Fruit fly (Drosophila melanogaster) whole organism, embryonic: ENCODE results near the gene CG31675.

Source experiments
- Atf3 ChIP-seq: fragments of 200-800 bp; sonication (Bioruptor generic); optimal IDR thresholded peaks from 3 replicates; lab custom pipeline; 2016; ENCODE audit warnings: missing biosample characterization, missing genetic modification characterization
- Atf6 ChIP-seq: fragments of 200-800 bp; sonication (Bioruptor generic); IDR thresholded peaks from 2 replicates; pipeline ENCODE4 v1.3.6; 2022; ENCODE audit warnings: missing biosample characterization, missing genetic modification characterization
- B-H2 ChIP-seq: fragments of 200-800 bp; sonication (Bioruptor generic); optimal IDR thresholded peaks from 2 replicates; lab custom pipeline; 2018; ENCODE audit warnings: missing biosample characterization, mild to moderate bottlenecking, missing genetic modification characterization
- CG10462 ChIP-seq: fragments of 200-800 bp; sonication (Bioruptor generic); optimal IDR thresholded peaks from 2 replicates; lab custom pipeline; 2016; ENCODE audit warnings: missing biosample characterization, missing genetic modification characterization
- CG10959 ChIP-seq: fragments of 200-800 bp; sonication (Bioruptor generic); IDR thresholded peaks from 2 replicates; pipeline ENCODE4 v1.3.6; 2022; ENCODE audit warnings: missing biosample characterization, missing genetic modification characterization
- CG11504 ChIP-seq: fragments of 200-800 bp; sonication (Bioruptor generic); optimal IDR thresholded peaks from 3 replicates; lab custom pipeline; 2019; ENCODE audit warnings: missing biosample characterization, mild to moderate bottlenecking, missing genetic modification characterization, moderate library complexity
- CG12659 ChIP-seq: fragments of 200-800 bp; sonication (Bioruptor generic); optimal IDR thresholded peaks from 3 replicates; lab custom pipeline; 2017; ENCODE audit warnings: mild to moderate bottlenecking, missing biosample characterization, missing genetic modification reagents, missing genetic modification characterization
- CG1603 ChIP-seq: fragments of 200-800 bp; sonication (Bioruptor generic); optimal IDR thresholded peaks from 2 replicates; lab custom pipeline; 2019; ENCODE audit warnings: missing biosample characterization, mild to moderate bottlenecking, missing genetic modification characterization, moderate library complexity
- CG17359 ChIP-seq: fragments of 200-800 bp; sonication (Bioruptor generic); optimal IDR thresholded peaks from 3 replicates; lab custom pipeline; 2018; ENCODE audit warnings: missing biosample characterization, mild to moderate bottlenecking, missing genetic modification characterization, moderate library complexity
- CG17385 ChIP-seq: fragments of 200-800 bp; sonication (Bioruptor generic); optimal IDR thresholded peaks from 3 replicates; lab custom pipeline; 2018; ENCODE audit warnings: missing biosample characterization, mild to moderate bottlenecking, missing genetic modification characterization
- CG17568 ChIP-seq: fragments of 200-800 bp; sonication (Bioruptor generic); optimal IDR thresholded peaks from 2 replicates; lab custom pipeline; 2018; ENCODE audit warnings: missing biosample characterization, mild to moderate bottlenecking, missing genetic modification characterization, moderate library complexity
- CG17802 ChIP-seq: fragments of 200-800 bp; sonication (Bioruptor generic); optimal IDR thresholded peaks from 2 replicates; lab custom pipeline; 2018; ENCODE audit warnings: missing biosample characterization, mild to moderate bottlenecking, missing genetic modification characterization, moderate library complexity
- CG18262 ChIP-seq: fragments of 200-800 bp; optimal IDR thresholded peaks from 3 replicates; lab custom pipeline; 2019; ENCODE audit warnings: missing biosample characterization, mild to moderate bottlenecking, missing genetic modification characterization, moderate library complexity
- CG2678 ChIP-seq: fragments of 200-800 bp; sonication (Bioruptor generic); optimal IDR thresholded peaks from 3 replicates; lab custom pipeline; 2019; ENCODE audit warnings: missing biosample characterization, mild to moderate bottlenecking, missing genetic modification characterization, moderate library complexity
- CG2712 ChIP-seq: fragments of 200-800 bp; optimal IDR thresholded peaks from 3 replicates; lab custom pipeline; 2019; ENCODE audit warnings: missing biosample characterization, mild to moderate bottlenecking, missing genetic modification characterization, moderate library complexity
- CG2875 ChIP-seq: fragments of 200-800 bp; sonication (Bioruptor generic); optimal IDR thresholded peaks from 2 replicates; lab custom pipeline; 2017; ENCODE audit warnings: missing biosample characterization, mild to moderate bottlenecking, missing genetic modification characterization, missing genetic modification reagents
- CG32532 ChIP-seq: fragments of 200-800 bp; sonication (Bioruptor generic); IDR thresholded peaks from 2 replicates; pipeline ENCODE4 v1.3.6; 2022; ENCODE audit warnings: missing biosample characterization, missing genetic modification characterization
- CG34224 ChIP-seq: fragments of 200-800 bp; sonication (Bioruptor generic); IDR thresholded peaks from 3 replicates; pipeline ENCODE4 v1.3.6; 2022; ENCODE audit warnings: missing biosample characterization, missing genetic modification characterization; ENCODE audit not compliant: partially characterized antibody
- CG6689 ChIP-seq: fragments of 200-800 bp; sonication (Bioruptor generic); IDR thresholded peaks from 2 replicates; pipeline ENCODE4 v1.3.6; 2022; ENCODE audit warnings: missing biosample characterization, missing genetic modification characterization
- CrebB ChIP-seq: fragments of 200-800 bp; sonication (Bioruptor generic); optimal IDR thresholded peaks from 3 replicates; lab custom pipeline; 2018; ENCODE audit warnings: missing biosample characterization, mild to moderate bottlenecking, missing genetic modification characterization
- Dad ChIP-seq: fragments of 200-800 bp; sonication (Bioruptor generic); optimal IDR thresholded peaks from 3 replicates; lab custom pipeline; 2016; ENCODE audit warnings: missing biosample characterization, missing genetic modification characterization
- Dip3 ChIP-seq: fragments of 200-800 bp; sonication (Bioruptor generic); optimal IDR thresholded peaks from 3 replicates; lab custom pipeline; 2016; ENCODE audit warnings: missing biosample characterization, missing genetic modification characterization
- Hey ChIP-seq: fragments of 200-800 bp; sonication (Bioruptor generic); optimal IDR thresholded peaks from 3 replicates; lab custom pipeline; 2018; ENCODE audit warnings: missing biosample characterization, mild to moderate bottlenecking, missing genetic modification characterization
- Jarid2 ChIP-seq: fragments of 200-800 bp; sonication (Bioruptor generic); optimal IDR thresholded peaks from 3 replicates; lab custom pipeline; 2017; ENCODE audit warnings: mild to moderate bottlenecking, missing biosample characterization, missing genetic modification reagents, missing genetic modification characterization
- Lpt ChIP-seq: fragments of >200 bp; optimal IDR thresholded peaks from 2 replicates; lab custom pipeline; 2018; ENCODE audit warnings: missing biosample characterization, missing genetic modification characterization
- Mad ChIP-seq: fragments of 200-800 bp; sonication (Bioruptor generic); optimal IDR thresholded peaks from 2 replicates; lab custom pipeline; 2016; ENCODE audit warnings: missing biosample characterization, missing genetic modification characterization
- Med ChIP-seq: fragments of 200-800 bp; sonication (Bioruptor generic); peaks from one replicate; lab custom pipeline; 2016; ENCODE audit warnings: missing biosample characterization, missing genetic modification characterization, mild to moderate bottlenecking, inconsistent platforms, moderate library complexity
- NC2β ChIP-seq: fragments of 200-800 bp; sonication (Bioruptor generic); optimal IDR thresholded peaks from 2 replicates; lab custom pipeline; 2016; ENCODE audit warnings: missing biosample characterization, missing genetic modification characterization
- TFAM ChIP-seq: fragments of 200-800 bp; sonication (Bioruptor generic); optimal IDR thresholded peaks from 2 replicates; lab custom pipeline; 2017; ENCODE audit warnings: missing biosample characterization, missing genetic modification characterization, inconsistent platforms
- abd-A ChIP-seq: fragments of 200-800 bp; sonication (Bioruptor generic); optimal IDR thresholded peaks from 3 replicates; lab custom pipeline; 2019; ENCODE audit warnings: missing biosample characterization, mild to moderate bottlenecking, missing genetic modification characterization, moderate library complexity
- ac ChIP-seq: fragments of 200-800 bp; sonication (Bioruptor generic); optimal IDR thresholded peaks from 3 replicates; lab custom pipeline; 2017; ENCODE audit warnings: missing biosample characterization, mild to moderate bottlenecking, missing genetic modification characterization
- amos ChIP-seq: fragments of 200-800 bp; sonication (Bioruptor generic); IDR thresholded peaks from 2 replicates; pipeline ENCODE4 v1.3.6; 2022; ENCODE audit warnings: missing biosample characterization, missing genetic modification characterization; ENCODE audit not compliant: partially characterized antibody
- bab2 ChIP-seq: fragments of 200-800 bp; sonication (Bioruptor generic); optimal IDR thresholded peaks from 2 replicates; lab custom pipeline; 2016; ENCODE audit warnings: missing biosample characterization, missing genetic modification characterization
- bbx ChIP-seq: fragments of 200-800 bp; sonication (Bioruptor generic); IDR thresholded peaks from 2 replicates; pipeline ENCODE4 v1.3.6; 2022; ENCODE audit warnings: missing biosample characterization, missing genetic modification characterization; ENCODE audit not compliant: partially characterized antibody
- bcd ChIP-seq: fragments of 200-800 bp; sonication (Bioruptor generic); optimal IDR thresholded peaks from 2 replicates; lab custom pipeline; 2017; ENCODE audit warnings: missing biosample characterization, mild to moderate bottlenecking, missing genetic modification characterization
- chif ChIP-seq, 2 experiments: fragments of 200-800 bp; sonication (Bioruptor generic); optimal IDR thresholded peaks; 3 replicates each; lab custom pipeline; 2016; ENCODE audit warnings: missing biosample characterization in 2 of 2, missing genetic modification characterization in 2 of 2
- eve ChIP-seq, 2 experiments: fragments of >200 bp; optimal IDR thresholded peaks; 2 replicates each; lab custom pipeline; 2017; ENCODE audit warnings: missing biosample characterization in 2 of 2, missing genetic modification characterization in 2 of 2
- exex ChIP-seq: fragments of 200-800 bp; sonication (Bioruptor generic); optimal IDR thresholded peaks from 4 replicates; lab custom pipeline; 2018; ENCODE audit warnings: missing biosample characterization, mild to moderate bottlenecking, missing genetic modification characterization, moderate library complexity
- gcm ChIP-seq: fragments of 200-800 bp; sonication (Bioruptor generic); optimal IDR thresholded peaks from 2 replicates; lab custom pipeline; 2019; ENCODE audit warnings: missing biosample characterization, mild to moderate bottlenecking, missing genetic modification characterization, moderate library complexity
- gro ChIP-seq: fragments of 200-800 bp; sonication (Bioruptor generic); optimal IDR thresholded peaks from 2 replicates; lab custom pipeline; 2016; ENCODE audit warnings: missing biosample characterization, missing genetic modification characterization
- ind ChIP-seq: fragments of 200-800 bp; sonication (Bioruptor generic); optimal IDR thresholded peaks from 3 replicates; lab custom pipeline; 2016; ENCODE audit warnings: missing biosample characterization, missing genetic modification characterization
- klu ChIP-seq: fragments of 200-800 bp; sonication (Bioruptor generic); IDR thresholded peaks from 2 replicates; pipeline ENCODE4 v1.3.6; 2022; ENCODE audit warnings: missing biosample characterization, missing genetic modification characterization
- nerfin-1 ChIP-seq: fragments of 200-800 bp; sonication (Bioruptor generic); optimal IDR thresholded peaks from 3 replicates; lab custom pipeline; 2019; ENCODE audit warnings: missing biosample characterization, mild to moderate bottlenecking, missing genetic modification characterization, moderate library complexity
- odd ChIP-seq: fragments of 200-800 bp; sonication (Bioruptor generic); optimal IDR thresholded peaks from 2 replicates; lab custom pipeline; 2017; ENCODE audit warnings: missing biosample characterization, mild to moderate bottlenecking, missing genetic modification characterization
- pnt ChIP-seq: fragments of 200-800 bp; sonication (Bioruptor generic); optimal IDR thresholded peaks from 3 replicates; lab custom pipeline; 2016; ENCODE audit warnings: missing biosample characterization, missing genetic modification characterization
- psq ChIP-seq: fragments of 200-800 bp; sonication (Bioruptor generic); optimal IDR thresholded peaks from 2 replicates; lab custom pipeline; 2017; ENCODE audit warnings: missing biosample characterization, missing genetic modification characterization
- sna ChIP-seq: fragments of 200-800 bp; sonication (Bioruptor generic); IDR thresholded peaks from 2 replicates; pipeline ENCODE4 v1.3.6; 2022; ENCODE audit warnings: missing biosample characterization, missing genetic modification characterization; ENCODE audit not compliant: partially characterized antibody
- sob ChIP-seq: fragments of 200-800 bp; sonication (Bioruptor generic); IDR thresholded peaks from 2 replicates; pipeline ENCODE4 v1.3.6; 2022; ENCODE audit warnings: missing biosample characterization, missing genetic modification characterization
- trem ChIP-seq: fragments of 200-800 bp; optimal IDR thresholded peaks from 3 replicates; lab custom pipeline; 2019; ENCODE audit warnings: missing biosample characterization, mild to moderate bottlenecking, missing genetic modification characterization, moderate library complexity
- zfh2 ChIP-seq: fragments of 200-800 bp; sonication (Bioruptor generic); optimal IDR thresholded peaks from 2 replicates; lab custom pipeline; 2016; ENCODE audit warnings: missing biosample characterization, missing genetic modification characterization

CG31675 gene

dm6 chr2L:20864764-20865265 lies 2.7 kb upstream of the CG31675 start, which contains the start of gene CG9338 (continued):
- no peak for TF ChIP-seq ac
- peak; percentile 76 for TF ChIP-seq CrebB (tag; lab: Kevin White, UChicago)
- TF ChIP-seq odd, result peak; percentile 83
- TF ChIP-seq Med (GFP tag; lab: Kevin White, UChicago), result peak; percentile 97
- peak; percentile 39 for TF ChIP-seq psq (GFP tag; lab: Kevin White, UChicago)
- peak; percentile 75 for TF ChIP-seq gcm (GFP tag; lab: Kevin White, UChicago)
- TF ChIP-seq CG17385, result peak; percentile 73
- TF ChIP-seq Atf3 (GFP tag; lab: Kevin White, UChicago), result peak; percentile 72
- peak; percentile 75 for TF ChIP-seq CG1603
- peak; percentile 98 for TF ChIP-seq CG2678 (tag; lab: Kevin White, UChicago)
- TF ChIP-seq Dad, result peak; percentile 69
- TF ChIP-seq chif (GFP tag; optimal IDR thresholded peaks at IDR 0.05; lab: Kevin White, UChicago), result peak; percentile 66 to 83
- TF ChIP-seq nerfin-1 (tag; lab: Kevin White, UChicago), result peak; percentile 91
- TF ChIP-seq Jarid2 (GFP tag; lab: Kevin White, UChicago), result peak; percentile 83
- peak; percentile 85 for TF ChIP-seq CG17568 (GFP tag; lab: Kevin White, UChicago)
- peak; percentile 71 for TF ChIP-seq CG17802 (tag; lab: Kevin White, UChicago)
- peak; percentile 74 for TF ChIP-seq Dip3 (GFP tag; lab: Kevin White, UChicago)
- TF ChIP-seq CG18262, result peak; percentile 96
- TF ChIP-seq bcd (GFP tag; lab: Kevin White, UChicago), result peak; percentile 91
- peak; percentile 78 for TF ChIP-seq sob
- peak; percentile 79 for TF ChIP-seq B-H2 (GFP tag; lab: Kevin White, UChicago)
- peak; percentile 77 for TF ChIP-seq pnt
- peak; percentile 92 for TF ChIP-seq trem (tag; lab: Kevin White, UChicago)
- no peak; the same call in 1 of the 2 replicates for TF ChIP-seq amos
- TF ChIP-seq NC2β (GFP tag; lab: Kevin White, UChicago), result peak; percentile 51
- no peak for TF ChIP-seq Lpt (GFP tag; lab: Kevin White, UChicago)
- TF ChIP-seq ind (GFP tag; lab: Kevin White, UChicago), result peak; percentile 96
- peak; percentile 68 for TF ChIP-seq TFAM (GFP tag; lab: Kevin White, UChicago)
- peak; percentile 95 for TF ChIP-seq CG6689
- TF ChIP-seq abd-A (tag; lab: Kevin White, UChicago), result peak; percentile 92
- peak; percentile 57; the same call in 1 of the 2 replicates for TF ChIP-seq bbx (GFP tag; lab: Robert Waterston, UW)
- TF ChIP-seq Hey (tag; lab: Kevin White, UChicago), result peak; percentile 34
- peak; percentile 14 for TF ChIP-seq CG2875 (GFP tag; lab: Kevin White, UChicago)
- TF ChIP-seq gro (GFP tag; lab: Kevin White, UChicago), result peak; percentile 86
- peak; percentile 95 for TF ChIP-seq CG32532 (GFP tag; lab: Robert Waterston, UW)
- TF ChIP-seq klu (GFP tag; lab: Robert Waterston, UW), result no peak; the same call in 1 of the 2 replicates
- peak; percentile 52 for TF ChIP-seq CG10462 (GFP tag; lab: Kevin White, UChicago)
- no peak for TF ChIP-seq CG10959
- TF ChIP-seq Mad (GFP tag; lab: Kevin White, UChicago), result peak; percentile 60
- peak in 1 of 2 experiments; percentile 97 for TF ChIP-seq eve (GFP tag; optimal IDR thresholded peaks at IDR 0.05; lab: Kevin White, UChicago)
- TF ChIP-seq zfh2, result peak; percentile 84
- no peak for TF ChIP-seq sna (GFP tag; lab: Robert Waterston, UW)
- TF ChIP-seq exex (tag; lab: Kevin White, UChicago), result peak; percentile 76
- TF ChIP-seq CG34224, result no peak
- TF ChIP-seq bab2, result peak; percentile 76
- peak; percentile 84 for TF ChIP-seq CG11504 (tag; lab: Kevin White, UChicago)
- TF ChIP-seq CG12659, result peak; percentile 86
- TF ChIP-seq Atf6 (GFP tag; lab: Robert Waterston, UW), result peak; percentile 81
- TF ChIP-seq CG17359 (tag; lab: Kevin White, UChicago), result peak; percentile 95
- TF ChIP-seq CG2712 (tag; lab: Kevin White, UChicago), result peak; percentile 97
